Fruit fly (Drosophila melanogaster): Measurements from ENCODE around the gene Rcd4.

The Rcd4 gene

dm6 chr2L:8362273-8362954, 20.2 kb upstream of the Rcd4 start, which contains the start of gene CG7627 (continued):
- no peak for TF ChIP-seq Sry-β (GFP tag; optimal IDR thresholded peaks at IDR 0.05)
- peak; percentile 27 for TF ChIP-seq Dref (GFP tag; IDR thresholded peaks at IDR 0.05)
- peak; percentile 21 to 77 for TF ChIP-seq Hr51 (GFP tag; optimal IDR thresholded peaks at IDR 0.05)
- peak; percentile 54 for TF ChIP-seq CG1233 (GFP tag; optimal IDR thresholded peaks at IDR 0.05)
- TF ChIP-seq bowl (GFP tag; IDR thresholded peaks at IDR 0.05), result no peak
- TF ChIP-seq mld (GFP tag; IDR thresholded peaks at IDR 0.05; ENCODE audit: partially characterized antibody), result no peak
- peak; percentile 23 for TF ChIP-seq CG1602 (GFP tag; optimal IDR thresholded peaks at IDR 0.05)
- no peak; the same call in 1 of the 2 replicates for TF ChIP-seq MBD-R2 (GFP tag; IDR thresholded peaks at IDR 0.05)
- peak; percentile 82 for TF ChIP-seq Fer3 (tag; optimal IDR thresholded peaks at IDR 0.05)
- TF ChIP-seq CG34422 (GFP tag; IDR thresholded peaks at IDR 0.05), result peak; percentile 79
- peak; percentile 17 for TF ChIP-seq CG2116 (GFP tag; optimal IDR thresholded peaks at IDR 0.05)
- TF ChIP-seq eve (GFP tag; optimal IDR thresholded peaks at IDR 0.05), result peak in 1 of 2 experiments; percentile 82
- peak; percentile 70 for TF ChIP-seq unpg (GFP tag; optimal IDR thresholded peaks at IDR 0.05)
- TF ChIP-seq B-H2 (GFP tag; optimal IDR thresholded peaks at IDR 0.05), result peak; percentile 70
- TF ChIP-seq sens (GFP tag), result peak; percentile 96
- peak; percentile 74 for TF ChIP-seq bab2 (GFP tag; optimal IDR thresholded peaks at IDR 0.05)
- TF ChIP-seq gce (GFP tag; IDR thresholded peaks at IDR 0.05), result peak; percentile 31; the same call in 1 of the 3 replicates
- no peak; the same call in 2 of the 3 replicates for TF ChIP-seq H15 (GFP tag; IDR thresholded peaks at IDR 0.05)
- TF ChIP-seq nerfin-1 (tag; optimal IDR thresholded peaks at IDR 0.05), result peak; percentile 17
- peak; percentile 69 for TF ChIP-seq CG12769 (tag; optimal IDR thresholded peaks at IDR 0.05)
- peak; percentile 20 for TF ChIP-seq Hmx (GFP tag; optimal IDR thresholded peaks at IDR 0.05)
- TF ChIP-seq Optix (GFP tag; IDR thresholded peaks at IDR 0.05), result peak; percentile 64; the same call in 1 of the 3 replicates
- TF ChIP-seq Ptx1 (GFP tag; IDR thresholded peaks at IDR 0.05), result peak; percentile 83
- TF ChIP-seq Mrtf (GFP tag; IDR thresholded peaks at IDR 0.05), result peak; percentile 80
- TF ChIP-seq CG31388 (GFP tag; optimal IDR thresholded peaks at IDR 0.05), result no peak
- TF ChIP-seq CG18476 (GFP tag; optimal IDR thresholded peaks at IDR 0.05), result peak; percentile 64
- peak; percentile 80 for TF ChIP-seq CG7839 (tag; optimal IDR thresholded peaks at IDR 0.05)
- peak; percentile 75 for TF ChIP-seq gro (GFP tag; optimal IDR thresholded peaks at IDR 0.05)
- peak; percentile 65 for TF ChIP-seq HmgD (GFP tag; optimal IDR thresholded peaks at IDR 0.05)
- no peak for TF ChIP-seq vnd (GFP tag; IDR thresholded peaks at IDR 0.05; ENCODE audit: partially characterized antibody)
- TF ChIP-seq row (GFP tag; IDR thresholded peaks at IDR 0.05), result peak; percentile 94
- TF ChIP-seq Lpt (GFP tag; optimal IDR thresholded peaks at IDR 0.05), result no peak
- TF ChIP-seq bcd (GFP tag; optimal IDR thresholded peaks at IDR 0.05), result peak; percentile 72
- TF ChIP-seq ken (GFP tag; IDR thresholded peaks at IDR 0.05), result 0 out of 3 replicates have a peak, but pooled peaks have one; percentile 53
- peak; percentile 11 for TF ChIP-seq zen (tag; optimal IDR thresholded peaks at IDR 0.05)
- peak; percentile 74 for TF ChIP-seq so (GFP tag; IDR thresholded peaks at IDR 0.05)
- no peak for TF ChIP-seq Lhr (GFP tag; optimal IDR thresholded peaks at IDR 0.05)
- peak in 1 of 2 experiments; percentile 41 for TF ChIP-seq Eip74EF (GFP tag; optimal IDR thresholded peaks at IDR 0.05)
- peak; percentile 57; the same call in 1 of the 2 replicates for TF ChIP-seq rib (GFP tag; IDR thresholded peaks at IDR 0.05)
- TF ChIP-seq CG12104 (GFP tag; optimal IDR thresholded peaks at IDR 0.05), result peak; percentile 76
- TF ChIP-seq CG2889 (GFP tag; IDR thresholded peaks at IDR 0.05), result peak; percentile 50; the same call in 1 of the 3 replicates
- peak; percentile 65 for TF ChIP-seq Jarid2 (GFP tag; optimal IDR thresholded peaks at IDR 0.05)
- TF ChIP-seq crp (GFP tag; optimal IDR thresholded peaks at IDR 0.05), result peak in 1 of 2 experiments; percentile 7
- peak; percentile 97 for TF ChIP-seq Deaf1 (tag; optimal IDR thresholded peaks at IDR 0.05)
- no peak for TF ChIP-seq CG15479 (GFP tag; optimal IDR thresholded peaks at IDR 0.05)
- TF ChIP-seq Ssrp (tag; optimal IDR thresholded peaks at IDR 0.05), result peak; percentile 61
- TF ChIP-seq Lim3 (GFP tag; IDR thresholded peaks at IDR 0.05), result no peak
- TF ChIP-seq Rx (GFP tag; IDR thresholded peaks at IDR 0.05), result peak; percentile 60
- TF ChIP-seq CG14710 (tag; optimal IDR thresholded peaks at IDR 0.05), result peak; percentile 51

Measured in whole organism, embryonic.